Worm (Caenorhabditis elegans): ENCODE results near the gene F36D3.4.

ce11 chrV:16505828-16506227 lies 11.7 kb downstream of the F36D3.4 start, which contains the start of gene nhr-54:
- no peak for TF ChIP-seq dao-5 (tag; optimal IDR thresholded peaks at IDR 0.05)
- no peak for TF ChIP-seq W03F9.2 (tag; optimal IDR thresholded peaks at IDR 0.05)
- no peak for TF ChIP-seq him-1 (tag; optimal IDR thresholded peaks at IDR 0.05)
